Fruit fly (Drosophila melanogaster) whole organism, adult: ENCODE results near the gene tipE.
A peak's percentile ranks its signal among the peaks of the same experiment; 100 is the strongest.

ENCODE experiments used
- CG1620 ChIP-seq: fragments of 200-800 bp; sonication (Bioruptor generic); optimal IDR thresholded peaks from 2 replicates; lab custom pipeline; 2016; ENCODE audit warnings: missing biosample characterization, missing genetic modification characterization
- CG33017 ChIP-seq: fragments of 200-800 bp; sonication (Bioruptor generic); optimal IDR thresholded peaks from 2 replicates; lab custom pipeline; 2018; ENCODE audit warnings: missing biosample characterization, mild to moderate bottlenecking, missing genetic modification characterization, moderate library complexity
- CG5204 ChIP-seq: fragments of 200-800 bp; sonication (Bioruptor generic); optimal IDR thresholded peaks from 2 replicates; lab custom pipeline; 2016; ENCODE audit warnings: missing biosample characterization, missing genetic modification characterization
- CG7101 ChIP-seq: fragments of 200-800 bp; sonication (Bioruptor generic); optimal IDR thresholded peaks from 2 replicates; lab custom pipeline; 2018; ENCODE audit warnings: missing biosample characterization, mild to moderate bottlenecking, missing genetic modification characterization, moderate library complexity
- cic ChIP-seq: fragments of 200-800 bp; sonication (Bioruptor generic); optimal IDR thresholded peaks from 2 replicates; lab custom pipeline; 2017; ENCODE audit warnings: missing biosample characterization, mild to moderate bottlenecking, missing genetic modification characterization, moderate library complexity
- cnc ChIP-seq, 2 experiments: fragments of >200 bp; optimal IDR thresholded peaks; 2 replicates each; lab custom pipeline; 2017
- kay ChIP-seq: fragments of 200-800 bp; sonication (Bioruptor generic); peaks from one replicate; lab custom pipeline; 2016; ENCODE audit warnings: missing biosample characterization, missing genetic modification characterization, borderline replicate concordance
- toe ChIP-seq: fragments of 200-800 bp; sonication (Bioruptor generic); optimal IDR thresholded peaks from 2 replicates; lab custom pipeline; 2016; ENCODE audit warnings: missing biosample characterization, missing genetic modification characterization

dm6 chr3L:4219291-4220228 is 31.3 kb downstream of the tipE start:
- TF ChIP-seq CG1620 (no peak), CG7101 (tag; lab: Kevin White, UChicago) (no peak), cnc (optimal IDR thresholded peaks at IDR 0.05; lab: Kevin White, UChicago) (peak in 1 of 2 experiments; percentile 47), cic (GFP tag; lab: Kevin White, UChicago) (peak; percentile 59), CG5204 (GFP tag; lab: Kevin White, UChicago) (no peak), CG33017 (tag; lab: Kevin White, UChicago) (peak; percentile 8), kay (GFP tag; lab: Kevin White, UChicago) (peak; percentile 73), toe (no peak)
